Worm (Caenorhabditis elegans): ENCODE data around the gene T05A8.6.

DNA sequence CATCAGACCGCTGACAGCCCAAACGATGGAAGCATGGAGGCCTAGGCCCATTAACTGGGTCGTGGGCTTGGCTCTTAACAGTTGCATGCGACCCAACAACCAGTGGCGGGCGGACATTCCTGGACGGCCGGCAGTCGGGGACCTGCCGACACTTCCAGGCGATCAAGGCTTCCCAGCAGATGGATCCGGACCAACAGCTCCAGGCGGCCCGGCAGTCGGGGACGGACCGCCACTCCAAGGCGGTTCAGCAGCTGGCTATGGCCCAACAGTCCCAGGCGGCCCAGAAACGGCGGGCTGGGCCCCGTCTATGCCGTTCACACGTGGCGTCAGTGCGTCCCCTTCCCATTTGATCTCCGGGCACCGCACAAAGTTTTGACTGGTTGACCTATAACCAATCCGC, 1.9 kb upstream of the T05A8.6 start:
- TF ChIP-seq him-1 (tag; optimal IDR thresholded peaks at IDR 0.05) (no peak), W03F9.2 (tag; optimal IDR thresholded peaks at IDR 0.05) (no peak)
